Fruit fly (Drosophila melanogaster): ENCODE measurements around the gene PpD3.

PpD3 gene

DNA sequence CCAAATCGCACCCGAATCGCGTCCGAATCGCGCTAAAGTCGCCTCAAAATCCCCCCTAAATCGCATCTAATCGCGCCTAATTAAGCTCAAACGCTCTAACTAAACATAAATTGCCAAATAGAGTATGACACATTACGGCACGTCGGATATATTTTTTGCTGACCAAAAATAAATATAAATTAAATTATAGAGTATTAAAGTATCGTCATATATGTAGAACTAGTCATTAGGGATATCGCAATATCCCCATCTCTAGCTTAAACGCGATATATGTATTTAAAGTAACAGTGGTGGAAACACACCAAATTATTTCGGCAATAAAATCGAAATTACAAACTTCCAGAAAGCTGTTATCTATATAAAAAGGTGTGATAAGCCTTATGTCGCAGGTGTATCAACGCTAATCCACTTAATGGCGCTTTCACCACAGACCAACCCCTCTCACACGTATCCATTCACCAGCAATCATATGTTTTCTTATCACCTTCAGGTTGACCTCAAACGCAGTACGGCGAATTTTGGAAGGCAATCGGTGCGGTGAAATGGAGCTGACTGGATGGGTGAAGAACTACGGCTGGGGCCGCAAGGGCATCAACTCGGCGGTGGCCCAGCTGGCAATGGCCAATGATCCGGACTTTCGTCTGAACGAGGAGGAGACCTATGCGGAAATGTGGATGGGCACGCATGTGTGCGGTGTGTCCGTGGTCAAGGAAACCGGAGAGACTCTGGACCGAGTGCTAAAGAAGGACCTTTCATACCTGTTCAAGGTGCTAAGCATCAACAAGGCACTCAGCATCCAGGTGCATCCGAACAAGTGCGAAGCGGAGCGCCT, 11.9 kb downstream of the PpD3 start, which contains the start of gene Mpi (continued):
- TF ChIP-seq CG14441 (GFP tag; IDR thresholded peaks at IDR 0.05) (no peak), CG2678 (tag; optimal IDR thresholded peaks at IDR 0.05) (no peak), ftz-f1 (GFP tag; optimal IDR thresholded peaks at IDR 0.05) (peak; percentile 71), NK7.1 (GFP tag; optimal IDR thresholded peaks at IDR 0.05) (no peak), CG6791 (GFP tag; IDR thresholded peaks at IDR 0.05; ENCODE audit: partially characterized antibody) (no peak), schlank (tag; optimal IDR thresholded peaks at IDR 0.05) (no peak), CG10209 (GFP tag; optimal IDR thresholded peaks at IDR 0.05) (no peak), CG3163 (GFP tag; optimal IDR thresholded peaks at IDR 0.05) (no peak), CG3407 (GFP tag; optimal IDR thresholded peaks at IDR 0.05) (no peak), MTF-1 (GFP tag; optimal IDR thresholded peaks at IDR 0.05; ENCODE audit: borderline replicate concordance) (no peak), CG14860 (GFP tag; IDR thresholded peaks at IDR 0.05; ENCODE audit: partially characterized antibody) (no peak), Hmx (GFP tag; optimal IDR thresholded peaks at IDR 0.05) (no peak), emc (GFP tag; optimal IDR thresholded peaks at IDR 0.05) (no peak), ems (GFP tag; optimal IDR thresholded peaks at IDR 0.05) (peak; percentile 23), row (GFP tag; IDR thresholded peaks at IDR 0.05) (peak; percentile 92), Fer2 (tag; optimal IDR thresholded peaks at IDR 0.05) (no peak), BEAF-32 (GFP tag; optimal IDR thresholded peaks at IDR 0.05) (peak; percentile 67), Xbp1 (GFP tag; optimal IDR thresholded peaks at IDR 0.05) (no peak), lov (optimal IDR thresholded peaks at IDR 0.05) (no peak), lov (GFP tag; IDR thresholded peaks at IDR 0.05) (no peak), CG17912 (GFP tag; optimal IDR thresholded peaks at IDR 0.05) (no peak), CG10147 (GFP tag; optimal IDR thresholded peaks at IDR 0.05) (no peak), Dbx (GFP tag; IDR thresholded peaks at IDR 0.05) (0 out of 3 replicates have a peak, but pooled peaks have one; percentile 3), Drgx (GFP tag; IDR thresholded peaks at IDR 0.05) (no peak), CG34224 (GFP tag; IDR thresholded peaks at IDR 0.05; ENCODE audit: partially characterized antibody) (peak; percentile 42; the same call in 1 of the 3 replicates), CG15514 (GFP tag; optimal IDR thresholded peaks at IDR 0.05) (peak; percentile 43), CG9876 (GFP tag; optimal IDR thresholded peaks at IDR 0.05) (no peak), dimm (GFP tag; IDR thresholded peaks at IDR 0.05) (no peak), Pdp1 (GFP tag; optimal IDR thresholded peaks at IDR 0.05) (peak in 1 of 2 experiments; percentile 33), CG11560 (tag; IDR thresholded peaks at IDR 0.05) (no peak), CG9727 (GFP tag; optimal IDR thresholded peaks at IDR 0.05) (peak; percentile 32), zf30C (GFP tag; optimal IDR thresholded peaks at IDR 0.05) (no peak), prd (optimal IDR thresholded peaks at IDR 0.05) (no peak), prd (GFP tag; IDR thresholded peaks at IDR 0.05) (0 out of 3 replicates have a peak, but pooled peaks have one; percentile 15), Ssrp (tag; optimal IDR thresholded peaks at IDR 0.05) (no peak), Dp (GFP tag; optimal IDR thresholded peaks at IDR 0.05) (peak; percentile 18), CG15479 (GFP tag; optimal IDR thresholded peaks at IDR 0.05) (no peak), CG12659 (GFP tag; optimal IDR thresholded peaks at IDR 0.05) (peak; percentile 62), CG31224 (GFP tag; IDR thresholded peaks at IDR 0.05) (no peak), Chrac-16 (GFP tag; optimal IDR thresholded peaks at IDR 0.05) (peak; percentile 21), CG7963 (GFP tag; IDR thresholded peaks at IDR 0.05; ENCODE audit: partially characterized antibody) (no peak), pho (GFP tag; optimal IDR thresholded peaks at IDR 0.05) (no peak), Dip2 (GFP tag; IDR thresholded peaks at IDR 0.05) (no peak), Dref (GFP tag; IDR thresholded peaks at IDR 0.05) (peak; percentile 62), CG6654 (GFP tag; optimal IDR thresholded peaks at IDR 0.05) (no peak), CG1024 (GFP tag; IDR thresholded peaks at IDR 0.05) (no peak), ato (GFP tag; IDR thresholded peaks at IDR 0.05; ENCODE audit: partially characterized antibody) (0 out of 2 replicates have a peak, but pooled peaks have one; percentile 45), CG12942 (GFP tag; optimal IDR thresholded peaks at IDR 0.05) (peak; percentile 29), Antp (GFP tag; optimal IDR thresholded peaks at IDR 0.05) (no peak)

Measured in whole organism, embryonic.